Worm (Caenorhabditis elegans) whole organism, L2 larva: Measurements from ENCODE around the gene hosl-1.

ENCODE experiments used
- F13H6.1 ChIP-seq: sonication (generic microtip); optimal IDR thresholded peaks from 2 replicates; lab custom pipeline; 2016; ENCODE audit warnings: missing genetic modification characterization, missing compliant biosample characterization
- aly-2 ChIP-seq: fragments of 150-350 bp; optimal IDR thresholded peaks from 2 replicates; lab custom pipeline; 2014; ENCODE audit warnings: missing biosample characterization, missing genetic modification characterization
- ama-1 ChIP-seq: fragments of 150-350 bp; optimal IDR thresholded peaks from 2 replicates; lab custom pipeline; 2018; ENCODE audit warnings: inconsistent platforms
- crh-2 ChIP-seq: sonication (generic microtip); optimal IDR thresholded peaks from 2 replicates; lab custom pipeline; 2017; ENCODE audit warnings: missing biosample characterization, missing genetic modification characterization
- egl-27 ChIP-seq: sonication (generic microtip); optimal IDR thresholded peaks from 3 replicates; lab custom pipeline; 2017; ENCODE audit warnings: missing biosample characterization, missing genetic modification reagents, missing genetic modification characterization
- elt-3 ChIP-seq: sonication (generic microtip); optimal IDR thresholded peaks from 2 replicates; lab custom pipeline; 2017; ENCODE audit warnings: missing biosample characterization, missing genetic modification characterization
- lin-39 ChIP-seq: fragments of 150-350 bp; optimal IDR thresholded peaks from 2 replicates; lab custom pipeline; 2014; ENCODE audit warnings: missing biosample characterization, missing genetic modification reagents, missing genetic modification characterization
- nhr-11 ChIP-seq: fragments of 150-350 bp; optimal IDR thresholded peaks from 2 replicates; lab custom pipeline; 2014; ENCODE audit warnings: missing biosample characterization, missing genetic modification characterization
- nhr-12 ChIP-seq: fragments of 150-350 bp; optimal IDR thresholded peaks from 2 replicates; lab custom pipeline; 2014; ENCODE audit warnings: missing biosample characterization, missing genetic modification characterization
- sem-4 ChIP-seq: fragments of 150-350 bp; optimal IDR thresholded peaks from 2 replicates; lab custom pipeline; 2014; ENCODE audit warnings: missing biosample characterization, missing genetic modification reagents, missing genetic modification characterization
- unc-39 ChIP-seq: fragments of 150-350 bp; optimal IDR thresholded peaks from 2 replicates; lab custom pipeline; 2014; ENCODE audit warnings: missing biosample characterization, missing genetic modification characterization
- unc-62 ChIP-seq: fragments of 150-350 bp; optimal IDR thresholded peaks from 2 replicates; lab custom pipeline; 2014; ENCODE audit warnings: missing biosample characterization, missing genetic modification reagents, missing genetic modification characterization
- zag-1 ChIP-seq: fragments of 150-350 bp; optimal IDR thresholded peaks from 2 replicates; lab custom pipeline; 2014; ENCODE audit warnings: missing biosample characterization, missing genetic modification characterization

DNA sequence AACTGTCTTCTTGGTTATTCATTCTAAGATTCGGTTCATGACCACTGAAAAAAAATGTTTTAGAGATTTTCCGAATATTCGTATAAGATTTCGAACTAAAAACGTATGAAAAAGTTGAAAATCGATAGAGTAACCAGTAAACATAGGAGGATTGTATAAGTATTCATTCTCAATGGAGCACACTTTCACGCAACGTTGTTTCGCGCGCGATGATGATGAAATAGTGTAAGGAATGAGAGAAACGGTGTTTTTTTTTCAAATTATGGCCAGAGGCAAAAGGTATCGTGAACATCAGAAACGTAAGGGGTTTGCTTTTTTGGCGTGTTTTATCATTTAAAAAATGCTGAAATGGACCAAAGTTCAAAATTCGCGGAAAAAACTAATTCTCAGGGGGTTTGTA lies 17.3 kb upstream of the hosl-1 start, which contains the start of gene pqn-65:
- TF ChIP-seq egl-27 (no peak), crh-2 (tag; lab: Kevin White, UChicago) (no peak), unc-39 (tag; lab: Kevin White, UChicago) (no peak), nhr-12 (tag; lab: Kevin White, UChicago) (no peak), F13H6.1 (tag; lab: Kevin White, UChicago) (no peak), ama-1 (no peak), lin-39 (no peak), unc-62 (GFP tag; lab: Kevin White, UChicago) (no peak), aly-2 (tag; lab: Kevin White, UChicago) (no peak), elt-3 (tag; lab: Kevin White, UChicago) (no peak), zag-1 (tag; lab: Kevin White, UChicago) (no peak), nhr-11 (tag; lab: Kevin White, UChicago) (no peak), sem-4 (no peak)
